In genomic region chr3L:7983602-7984223, dm6 we compare ENCODE assay signal across 4 fruit fly cellular contexts.
TF ChIP-seq lines count a peak whose summit lies in the region.

No protein-coding gene starts in this region.

- no peak for TF ChIP-seq CTCF in whole organism, embryonic (GFP tag; optimal IDR thresholded peaks at IDR 0.05; lab: Kevin White, UChicago)

TF ChIP-seq in whole organism, embryonic, 481 proteins besides CTCF, POLR2A, EP300 and RAD21 (continues in another document):
- TF ChIP-seq NFAT (GFP tag; IDR thresholded peaks at IDR 0.05; lab: Robert Waterston, UW) (no peak), croc (GFP tag; conservative IDR thresholded peaks at IDR 0.05; lab: Robert Waterston, UW) (no peak), pros (GFP tag; optimal IDR thresholded peaks at IDR 0.05; lab: Kevin White, UChicago) (peak; percentile 79), chinmo (GFP tag; IDR thresholded peaks at IDR 0.05; lab: Robert Waterston, UW; ENCODE audit: partially characterized antibody) (no peak), PHDP (tag; optimal IDR thresholded peaks at IDR 0.05; lab: Kevin White, UChicago) (no peak), dmrt99B (tag; optimal IDR thresholded peaks at IDR 0.05; lab: Kevin White, UChicago) (no peak), row (GFP tag; IDR thresholded peaks at IDR 0.05; lab: Robert Waterston, UW) (no peak), ftz-f1 (GFP tag; optimal IDR thresholded peaks at IDR 0.05; lab: Kevin White, UChicago) (no peak), fd64A (GFP tag; optimal IDR thresholded peaks at IDR 0.05; lab: Kevin White, UChicago) (no peak), Scr (GFP tag; IDR thresholded peaks at IDR 0.05; lab: Robert Waterston, UW; ENCODE audit: partially characterized antibody) (no peak), CG12769 (tag; optimal IDR thresholded peaks at IDR 0.05; lab: Kevin White, UChicago) (no peak), zfh1 (GFP tag; IDR thresholded peaks at IDR 0.05; lab: Robert Waterston, UW) (no peak), tll (GFP tag; optimal IDR thresholded peaks at IDR 0.05; lab: Kevin White, UChicago) (peak in 1 of 2 experiments; percentile 91), CoRest (tag; optimal IDR thresholded peaks at IDR 0.05; lab: Kevin White, UChicago) (no peak), Atf-2 (GFP tag; optimal IDR thresholded peaks at IDR 0.05; lab: Kevin White, UChicago) (no peak), her (GFP tag; optimal IDR thresholded peaks at IDR 0.05; lab: Kevin White, UChicago) (no peak), Stat92E (GFP tag; optimal IDR thresholded peaks at IDR 0.05; lab: Kevin White, UChicago) (peak in 1 of 3 experiments; percentile 24), nom (GFP tag; optimal IDR thresholded peaks at IDR 0.05; lab: Kevin White, UChicago) (peak; percentile 33), CG15479 (GFP tag; optimal IDR thresholded peaks at IDR 0.05; lab: Kevin White, UChicago) (peak; percentile 72), Lpt (GFP tag; optimal IDR thresholded peaks at IDR 0.05; lab: Kevin White, UChicago) (peak; percentile 22), Usf (GFP tag; optimal IDR thresholded peaks at IDR 0.05; lab: Kevin White, UChicago) (no peak), chif (GFP tag; optimal IDR thresholded peaks at IDR 0.05; lab: Kevin White, UChicago) (no peak), kni (GFP tag; optimal IDR thresholded peaks at IDR 0.05; lab: Kevin White, UChicago) (peak; percentile 46)

TF ChIP-seq in whole organism, prepupa, 60 proteins besides CTCF, POLR2A, EP300 and RAD21:
- TF ChIP-seq Eip78C (GFP tag; lab: Kevin White, UChicago) (peak; percentile 28), dsx (GFP tag; optimal IDR thresholded peaks at IDR 0.05; lab: Kevin White, UChicago; ENCODE audit: poor library complexity, severe bottlenecking) (peak; percentile 16), ss (GFP tag; optimal IDR thresholded peaks at IDR 0.05; lab: Kevin White, UChicago) (peak; percentile 4 to 69), CG6854 (GFP tag; optimal IDR thresholded peaks at IDR 0.05; lab: Kevin White, UChicago) (peak; percentile 8), CG8119 (GFP tag; IDR thresholded peaks at IDR 0.05; lab: Robert Waterston, UW) (no peak), net (GFP tag; optimal IDR thresholded peaks at IDR 0.05; lab: Kevin White, UChicago) (no peak)

TF ChIP-seq in whole organism, pupa, 21 proteins besides CTCF, POLR2A, EP300 and RAD21:
- TF ChIP-seq CG32121 (GFP tag; IDR thresholded peaks at IDR 0.05; lab: Robert Waterston, UW) (no peak), CG13204 (GFP tag; optimal IDR thresholded peaks at IDR 0.05; lab: Kevin White, UChicago) (peak; percentile 53), EcR (GFP tag; optimal IDR thresholded peaks at IDR 0.05; lab: Kevin White, UChicago) (peak; percentile 86), CG12605 (GFP tag; IDR thresholded peaks at IDR 0.05; lab: Robert Waterston, UW) (no peak)

TF ChIP-seq in whole organism, wandering third instar larva, 38 proteins besides CTCF, POLR2A, EP300 and RAD21:
- no peak for TF ChIP-seq dmrt93B (GFP tag; optimal IDR thresholded peaks at IDR 0.05; lab: Kevin White, UChicago)
- TF ChIP-seq Rel (GFP tag; optimal IDR thresholded peaks at IDR 0.05; lab: Kevin White, UChicago): no peak
- peak; percentile 12 for TF ChIP-seq Rel (tag; optimal IDR thresholded peaks at IDR 0.05; lab: Kevin White, UChicago)
- no peak for TF ChIP-seq Hr83 (GFP tag; optimal IDR thresholded peaks at IDR 0.05; lab: Kevin White, UChicago; ENCODE audit: poor library complexity, severe bottlenecking)
TF ChIP-seq in whole organism, wandering third instar larva: peak in this region for 1.

Comparison
In these comparisons a context has a peak if more than half of its experiments do, and no peak if none do; other contexts are left out.
1. Of the 7 proteins assayed by ChIP-seq in both whole organism, embryonic and whole organism, prepupa: peak only in whole organism, embryonic: Lpt; only in whole organism, prepupa: CG6854; in both: none; in neither: 5.